Worm (Caenorhabditis elegans) whole organism, young adult: Measurements from ENCODE around the gene eea-1.

Source experiments
- athp-1 ChIP-seq: sonication (generic microtip); optimal IDR thresholded peaks from 2 replicates; lab custom pipeline; 2017; ENCODE audit warnings: mild to moderate bottlenecking, missing genetic modification characterization, missing compliant biosample characterization
- dox-1 ChIP-seq: fragments of 200-800 bp; sonication (Bioruptor generic); IDR thresholded peaks from 2 replicates; pipeline ENCODE4 v1.3.6; 2022; ENCODE audit warnings: missing genetic modification reagents, missing genetic modification characterization, missing compliant biosample characterization
- gei-17 ChIP-seq: fragments of 200-800 bp; sonication (Bioruptor generic); optimal IDR thresholded peaks from 2 replicates; lab custom pipeline; 2018; ENCODE audit warnings: mild to moderate bottlenecking, missing genetic modification characterization, missing compliant biosample characterization
- him-1 ChIP-seq: sonication (generic microtip); optimal IDR thresholded peaks from 2 replicates; lab custom pipeline; 2016; ENCODE audit warnings: missing genotype, missing genetic modification reagents, missing genetic modification characterization, missing compliant biosample characterization
- hmg-20 ChIP-seq: fragments of 200-800 bp; sonication (Bioruptor generic); IDR thresholded peaks from 2 replicates; pipeline ENCODE4 v1.3.6; 2022; ENCODE audit warnings: missing genetic modification reagents, missing genetic modification characterization, missing compliant biosample characterization
- tbx-9 ChIP-seq: sonication (generic microtip); optimal IDR thresholded peaks from 2 replicates; lab custom pipeline; 2016; ENCODE audit warnings: borderline replicate concordance, missing genetic modification characterization, inconsistent platforms, missing compliant biosample characterization
- unc-130 ChIP-seq: sonication (generic microtip); optimal IDR thresholded peaks from 2 replicates; lab custom pipeline; 2016; ENCODE audit warnings: missing genetic modification reagents, missing genetic modification characterization, missing compliant biosample characterization
- ztf-22 ChIP-seq: fragments of 200-800 bp; sonication (Bioruptor generic); optimal IDR thresholded peaks from 2 replicates; lab custom pipeline; 2018; ENCODE audit warnings: mild to moderate bottlenecking, missing genetic modification characterization, moderate library complexity, missing compliant biosample characterization

DNA sequence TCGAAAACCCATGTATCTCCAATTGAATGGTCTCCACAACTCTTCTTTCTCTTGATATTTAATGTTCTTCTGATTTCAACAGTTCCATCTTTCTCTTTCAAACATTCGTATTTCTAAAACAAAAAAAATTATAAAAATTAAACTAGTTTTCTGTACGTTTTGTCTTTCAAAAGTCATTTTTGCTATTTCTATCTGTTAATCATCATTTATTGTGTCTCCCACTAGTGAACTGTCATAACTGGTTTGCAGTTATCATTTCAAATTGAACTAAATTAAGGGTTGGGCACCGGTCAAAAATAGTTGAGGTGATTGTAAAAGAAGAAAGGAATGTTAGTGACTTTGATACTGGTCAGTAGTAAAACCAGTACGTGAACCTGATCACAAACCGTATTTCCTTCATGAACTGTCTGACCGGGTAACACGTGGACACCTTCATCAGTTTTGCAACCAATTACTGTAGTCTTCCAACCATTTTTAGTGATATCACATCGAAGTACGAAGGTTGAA lies 8.8 kb downstream of the eea-1 start:
- no peak for TF ChIP-seq athp-1 (tag; lab: Kevin White, UChicago)
- TF ChIP-seq tbx-9 (tag; lab: Kevin White, UChicago) = no peak
- no peak for TF ChIP-seq him-1
- no peak for TF ChIP-seq gei-17 (GFP tag; lab: Kevin White, UChicago)
- no peak for TF ChIP-seq unc-130 (GFP tag; lab: Kevin White, UChicago)
- no peak for TF ChIP-seq ztf-22 (GFP tag; lab: Kevin White, UChicago)
- TF ChIP-seq hmg-20 = no peak
- TF ChIP-seq dox-1 (GFP tag; lab: Robert Waterston, UW) = no peak
